Fruit fly (Drosophila melanogaster): Measurements from ENCODE around the gene cmpy.

dm6 chr3L:20737346-20737745 lies 18.3 kb upstream of the cmpy start:
- TF ChIP-seq br (GFP tag; optimal IDR thresholded peaks at IDR 0.05) (no peak), Vsx2 (GFP tag; optimal IDR thresholded peaks at IDR 0.05; ENCODE audit: partially characterized antibody) (no peak), Dfd (GFP tag; optimal IDR thresholded peaks at IDR 0.05) (no peak), psq (GFP tag; optimal IDR thresholded peaks at IDR 0.05) (no peak), CG9705 (GFP tag; optimal IDR thresholded peaks at IDR 0.05) (no peak)
